Fruit fly (Drosophila melanogaster) whole organism, embryonic: Measurements from ENCODE around the gene CG4133.

Experiments
- CG12104 ChIP-seq: fragments of 200-800 bp; sonication (Bioruptor generic); optimal IDR thresholded peaks from 3 replicates; lab custom pipeline; 2016; ENCODE audit warnings: missing biosample characterization, missing genetic modification characterization
- CG12299 ChIP-seq: fragments of 200-800 bp; sonication (Bioruptor generic); optimal IDR thresholded peaks from 2 replicates; lab custom pipeline; 2018; ENCODE audit warnings: missing biosample characterization, mild to moderate bottlenecking, missing genetic modification characterization
- CG12744 ChIP-seq: fragments of 200-800 bp; sonication (Bioruptor generic); optimal IDR thresholded peaks from 2 replicates; lab custom pipeline; 2016; ENCODE audit warnings: missing biosample characterization, missing genetic modification characterization
- CG13775 ChIP-seq: fragments of 200-800 bp; sonication (Bioruptor generic); optimal IDR thresholded peaks from 3 replicates; lab custom pipeline; 2017; ENCODE audit warnings: missing biosample characterization, mild to moderate bottlenecking, missing genetic modification characterization
- CG14860 ChIP-seq: fragments of 200-800 bp; sonication (Bioruptor generic); IDR thresholded peaks from 3 replicates; pipeline ENCODE4 v1.3.6; 2022; ENCODE audit warnings: missing biosample characterization, missing genetic modification characterization; ENCODE audit not compliant: partially characterized antibody
- CG15269 ChIP-seq: fragments of 200-800 bp; sonication (Bioruptor generic); optimal IDR thresholded peaks from 2 replicates; lab custom pipeline; 2018; ENCODE audit warnings: missing biosample characterization, mild to moderate bottlenecking, missing genetic modification characterization, moderate library complexity
- CG18262 ChIP-seq: fragments of 200-800 bp; optimal IDR thresholded peaks from 3 replicates; lab custom pipeline; 2019; ENCODE audit warnings: missing biosample characterization, mild to moderate bottlenecking, missing genetic modification characterization, moderate library complexity
- CG2116 ChIP-seq: fragments of 200-800 bp; sonication (Bioruptor generic); optimal IDR thresholded peaks from 3 replicates; lab custom pipeline; 2018; ENCODE audit warnings: missing biosample characterization, mild to moderate bottlenecking, missing genetic modification characterization
- CG30020 ChIP-seq: fragments of 200-800 bp; optimal IDR thresholded peaks from 2 replicates; lab custom pipeline; 2019; ENCODE audit warnings: missing biosample characterization, mild to moderate bottlenecking, missing genetic modification characterization, moderate library complexity
- CG30403 ChIP-seq: fragments of 200-800 bp; sonication (Bioruptor generic); optimal IDR thresholded peaks from 3 replicates; lab custom pipeline; 2016; ENCODE audit warnings: missing biosample characterization, missing genetic modification characterization
- CG34224 ChIP-seq: fragments of 200-800 bp; sonication (Bioruptor generic); IDR thresholded peaks from 3 replicates; pipeline ENCODE4 v1.3.6; 2022; ENCODE audit warnings: missing biosample characterization, missing genetic modification characterization; ENCODE audit not compliant: partially characterized antibody
- CG3726 ChIP-seq: fragments of 200-800 bp; sonication (Bioruptor generic); IDR thresholded peaks from 3 replicates; pipeline ENCODE4, ENCODE4 v1.3.6; 2022; ENCODE audit warnings: missing biosample characterization, missing genetic modification characterization
- CG4617 ChIP-seq: fragments of 200-800 bp; sonication (Bioruptor generic); optimal IDR thresholded peaks from 3 replicates; lab custom pipeline; 2016; ENCODE audit warnings: missing biosample characterization, missing genetic modification characterization, borderline replicate concordance
- CG5953 ChIP-seq: fragments of 200-800 bp; sonication (Bioruptor generic); IDR thresholded peaks from 2 replicates; pipeline ENCODE4 v1.3.6; 2022; ENCODE audit warnings: missing biosample characterization, missing genetic modification characterization
- CG6689 ChIP-seq: fragments of 200-800 bp; sonication (Bioruptor generic); IDR thresholded peaks from 2 replicates; pipeline ENCODE4 v1.3.6; 2022; ENCODE audit warnings: missing biosample characterization, missing genetic modification characterization
- CG6813 ChIP-seq: fragments of 200-800 bp; sonication (Bioruptor generic); optimal IDR thresholded peaks from 2 replicates; lab custom pipeline; 2017; ENCODE audit warnings: missing biosample characterization, missing genetic modification characterization, mild to moderate bottlenecking, moderate library complexity, missing genetic modification reagents
- CG9437 ChIP-seq: fragments of 200-800 bp; sonication (Bioruptor generic); optimal IDR thresholded peaks from 2 replicates; lab custom pipeline; 2018; ENCODE audit warnings: missing biosample characterization, mild to moderate bottlenecking, missing genetic modification characterization
- CHES-1-like ChIP-seq: fragments of 200-800 bp; sonication (Bioruptor generic); optimal IDR thresholded peaks from 2 replicates; lab custom pipeline; 2016; ENCODE audit warnings: missing biosample characterization, missing genetic modification characterization
- Chrac-16 ChIP-seq: fragments of 200-800 bp; sonication (Bioruptor generic); optimal IDR thresholded peaks from 3 replicates; lab custom pipeline; 2016; ENCODE audit warnings: missing biosample characterization, missing genetic modification characterization
- D ChIP-seq, 2 experiments: fragments of 200-800 bp in 1 of 2; fragments of >200 bp in 1 of 2; sonication (Bioruptor generic) in 1 of 2; optimal IDR thresholded peaks; 2 replicates in 1 of 2; 3 replicates in 1 of 2; lab custom pipeline; 2017; ENCODE audit warnings: mild to moderate bottlenecking in 1 of 2, missing biosample characterization in 1 of 2, missing genetic modification characterization in 1 of 2, missing genetic modification reagents in 1 of 2
- Dek ChIP-seq: fragments of 200-800 bp; sonication (Bioruptor generic); optimal IDR thresholded peaks from 3 replicates; lab custom pipeline; 2019; ENCODE audit warnings: missing biosample characterization, mild to moderate bottlenecking, missing genetic modification characterization, moderate library complexity
- Dip3 ChIP-seq: fragments of 200-800 bp; sonication (Bioruptor generic); optimal IDR thresholded peaks from 3 replicates; lab custom pipeline; 2016; ENCODE audit warnings: missing biosample characterization, missing genetic modification characterization
- Ets97D ChIP-seq: fragments of 200-800 bp; sonication (Bioruptor generic); optimal IDR thresholded peaks from 3 replicates; lab custom pipeline; 2016; ENCODE audit warnings: missing biosample characterization, missing genetic modification characterization
- GATAe ChIP-seq: fragments of 200-800 bp; sonication (Bioruptor generic); conservative IDR thresholded peaks from 2 replicates; pipeline ENCODE4 v1.3.6; 2022; ENCODE audit warnings: missing biosample characterization, missing genetic modification characterization
- H2.0 ChIP-seq: fragments of 200-800 bp; sonication (Bioruptor generic); IDR thresholded peaks from 2 replicates; pipeline ENCODE4 v1.3.6; 2022; ENCODE audit warnings: missing biosample characterization, missing genetic modification characterization
- MESR4 ChIP-seq: fragments of 200-800 bp; sonication (Bioruptor generic); optimal IDR thresholded peaks from 2 replicates; lab custom pipeline; 2018; ENCODE audit warnings: missing biosample characterization, mild to moderate bottlenecking, missing genetic modification characterization, moderate library complexity
- Max ChIP-seq: fragments of 200-800 bp; sonication (Bioruptor generic); optimal IDR thresholded peaks from 2 replicates; lab custom pipeline; 2016; ENCODE audit warnings: missing biosample characterization, mild to moderate bottlenecking, missing genetic modification characterization
- NK7.1 ChIP-seq: fragments of 200-800 bp; sonication (Bioruptor generic); optimal IDR thresholded peaks from 3 replicates; lab custom pipeline; 2016; ENCODE audit warnings: missing biosample characterization, missing genetic modification characterization
- Six4 ChIP-seq: fragments of 200-800 bp; sonication (Bioruptor generic); optimal IDR thresholded peaks from 2 replicates; lab custom pipeline; 2016; ENCODE audit warnings: missing biosample characterization, missing genetic modification characterization
- Taf1 ChIP-seq: fragments of 200-800 bp; sonication (Bioruptor generic); IDR thresholded peaks from 2 replicates; pipeline ENCODE4 v1.3.6; 2022; ENCODE audit warnings: missing biosample characterization, missing genetic modification characterization
- Trl ChIP-seq, 3 experiments: fragments of >200 bp in 2 of 3; fragments of 200-800 bp in 1 of 3; sonication (Bioruptor generic) in 1 of 3; optimal IDR thresholded peaks; 2 replicates in 1 of 3; 3 replicates in 2 of 3; lab custom pipeline; 2016 to 2017; ENCODE audit warnings: missing biosample characterization in 1 of 3, missing genetic modification characterization in 1 of 3
- Vsx1 ChIP-seq: fragments of 200-800 bp; sonication (Bioruptor generic); optimal IDR thresholded peaks from 2 replicates; lab custom pipeline; 2017; ENCODE audit warnings: missing biosample characterization, mild to moderate bottlenecking, missing genetic modification characterization, missing genetic modification reagents
- bigmax ChIP-seq: fragments of 200-800 bp; sonication (Bioruptor generic); optimal IDR thresholded peaks from 2 replicates; lab custom pipeline; 2018; ENCODE audit warnings: missing biosample characterization, mild to moderate bottlenecking, missing genetic modification characterization
- bsh ChIP-seq, 2 experiments: fragments of 200-800 bp; sonication (Bioruptor generic); optimal IDR thresholded peaks; 2 replicates each; lab custom pipeline; 2017 to 2018; ENCODE audit warnings: mild to moderate bottlenecking in 2 of 2, missing biosample characterization in 2 of 2, missing genetic modification characterization in 2 of 2, moderate library complexity in 1 of 2
- chinmo ChIP-seq: fragments of 200-800 bp; sonication (Bioruptor generic); IDR thresholded peaks from 4 replicates; pipeline ENCODE4 v1.3.6; 2022; ENCODE audit warnings: missing biosample characterization, missing genetic modification characterization; ENCODE audit not compliant: partially characterized antibody
- disco-r ChIP-seq: fragments of 200-800 bp; sonication (Bioruptor generic); optimal IDR thresholded peaks from 2 replicates; lab custom pipeline; 2016; ENCODE audit warnings: missing biosample characterization, missing genetic modification characterization
- fd96Cb ChIP-seq: fragments of 200-800 bp; sonication (Bioruptor generic); optimal IDR thresholded peaks from 2 replicates; lab custom pipeline; 2018; ENCODE audit warnings: missing biosample characterization, mild to moderate bottlenecking, missing genetic modification characterization, moderate library complexity
- grau ChIP-seq: fragments of 200-800 bp; optimal IDR thresholded peaks from 3 replicates; lab custom pipeline; 2019; ENCODE audit warnings: missing biosample characterization, mild to moderate bottlenecking, missing genetic modification characterization, moderate library complexity
- gsb-n ChIP-seq: fragments of 200-800 bp; sonication (Bioruptor generic); optimal IDR thresholded peaks from 3 replicates; lab custom pipeline; 2018; ENCODE audit warnings: missing biosample characterization, mild to moderate bottlenecking, missing genetic modification characterization
- ham ChIP-seq: fragments of 200-800 bp; sonication (Bioruptor generic); IDR thresholded peaks from 2 replicates; pipeline ENCODE4 v1.3.6; 2022; ENCODE audit warnings: missing biosample characterization, missing genetic modification characterization
- insv ChIP-seq, 2 experiments: fragments of 200-800 bp; sonication (Bioruptor generic); optimal IDR thresholded peaks; 3 replicates each; lab custom pipeline; 2016 to 2018; ENCODE audit warnings: missing biosample characterization in 2 of 2, missing genetic modification characterization in 2 of 2
- jing ChIP-seq: fragments of 200-800 bp; sonication (Bioruptor generic); optimal IDR thresholded peaks from 2 replicates; lab custom pipeline; 2018; ENCODE audit warnings: missing biosample characterization, mild to moderate bottlenecking, missing genetic modification characterization
- ken ChIP-seq: fragments of 200-800 bp; sonication (Bioruptor generic); IDR thresholded peaks from 3 replicates; pipeline ENCODE4 v1.3.6; 2022; ENCODE audit warnings: missing biosample characterization, missing genetic modification characterization
- maf-S ChIP-seq: fragments of 200-800 bp; sonication (Bioruptor generic); optimal IDR thresholded peaks from 2 replicates; lab custom pipeline; 2016; ENCODE audit warnings: missing biosample characterization, missing genetic modification characterization
- nom ChIP-seq: fragments of 200-800 bp; sonication (Bioruptor generic); optimal IDR thresholded peaks from 2 replicates; lab custom pipeline; 2017; ENCODE audit warnings: missing biosample characterization, missing genetic modification characterization, mild to moderate bottlenecking, moderate library complexity, missing genetic modification reagents
- run ChIP-seq: fragments of 200-800 bp; sonication (Bioruptor generic); optimal IDR thresholded peaks from 3 replicates; lab custom pipeline; 2018; ENCODE audit warnings: missing biosample characterization, mild to moderate bottlenecking, missing genetic modification characterization
- so ChIP-seq: fragments of 200-800 bp; sonication (Bioruptor generic); IDR thresholded peaks from 3 replicates; pipeline ENCODE4 v1.3.6; 2022; ENCODE audit warnings: missing biosample characterization, missing genetic modification characterization
- trem ChIP-seq: fragments of 200-800 bp; optimal IDR thresholded peaks from 3 replicates; lab custom pipeline; 2019; ENCODE audit warnings: missing biosample characterization, mild to moderate bottlenecking, missing genetic modification characterization, moderate library complexity
- wdn ChIP-seq: fragments of 200-800 bp; sonication (Bioruptor generic); IDR thresholded peaks from 2 replicates; pipeline ENCODE4 v1.3.6; 2022; ENCODE audit warnings: missing biosample characterization, missing genetic modification characterization

CG4133 gene

dm6 chr2L:485825-486240, 30.5 kb downstream of the CG4133 start (continued):
- TF ChIP-seq CG12299 (tag; lab: Kevin White, UChicago) (peak; percentile 91), wdn (GFP tag; lab: Robert Waterston, UW) (peak; percentile 54; the same call in 1 of the 2 replicates), Max (GFP tag; lab: Kevin White, UChicago) (peak; percentile 78), NK7.1 (GFP tag; lab: Kevin White, UChicago) (peak; percentile 91), so (GFP tag; lab: Robert Waterston, UW) (peak; percentile 94), CG4617 (GFP tag; lab: Kevin White, UChicago) (peak; percentile 66), CG34224 (no peak), CG30403 (GFP tag; lab: Kevin White, UChicago) (peak; percentile 65), gsb-n (tag; lab: Kevin White, UChicago) (peak; percentile 86), GATAe (GFP tag; lab: Robert Waterston, UW) (peak; percentile 65), trem (tag; lab: Kevin White, UChicago) (peak; percentile 35), Vsx1 (GFP tag; lab: Kevin White, UChicago) (peak; percentile 96), CG12104 (GFP tag; lab: Kevin White, UChicago) (peak; percentile 86), Dip3 (GFP tag; lab: Kevin White, UChicago) (peak; percentile 61), Ets97D (GFP tag; lab: Kevin White, UChicago) (peak; percentile 63), CG6689 (peak; percentile 79), CG9437 (GFP tag; lab: Kevin White, UChicago) (peak; percentile 55), CG14860 (GFP tag; lab: Robert Waterston, UW) (no peak), CG6813 (GFP tag; lab: Kevin White, UChicago) (peak; percentile 96), Dek (peak; percentile 76), CG18262 (peak; percentile 70), chinmo (GFP tag; lab: Robert Waterston, UW) (0 out of 4 replicates have a peak, but pooled peaks have one; percentile 27), ham (GFP tag; lab: Robert Waterston, UW) (no peak), CHES-1-like (GFP tag; lab: Kevin White, UChicago) (peak; percentile 92), CG30020 (tag; lab: Kevin White, UChicago) (peak; percentile 6), run (tag; lab: Kevin White, UChicago) (peak; percentile 76), ken (GFP tag; lab: Robert Waterston, UW) (peak; percentile 72; the same call in 1 of the 3 replicates), CG12744 (peak; percentile 74), Taf1 (GFP tag; lab: Robert Waterston, UW) (0 out of 2 replicates have a peak, but pooled peaks have one; percentile 23), bsh (GFP tag; optimal IDR thresholded peaks at IDR 0.05; lab: Kevin White, UChicago) (peak; percentile 57 to 86), H2.0 (GFP tag; lab: Robert Waterston, UW) (peak; percentile 49), MESR4 (peak; percentile 52), CG5953 (GFP tag; lab: Robert Waterston, UW) (peak; percentile 90), insv (GFP tag; optimal IDR thresholded peaks at IDR 0.05; lab: Kevin White, UChicago) (peak; percentile 24 to 73), nom (GFP tag; lab: Kevin White, UChicago) (peak; percentile 95), D (optimal IDR thresholded peaks at IDR 0.05; lab: Kevin White, UChicago) (no peak), D (GFP tag; optimal IDR thresholded peaks at IDR 0.05; lab: Kevin White, UChicago) (peak; percentile 89), CG2116 (GFP tag; lab: Kevin White, UChicago) (peak; percentile 79), bigmax (GFP tag; lab: Kevin White, UChicago) (peak; percentile 67), fd96Cb (tag; lab: Kevin White, UChicago) (peak; percentile 66), CG15269 (peak; percentile 79), Six4 (peak; percentile 85), grau (tag; lab: Kevin White, UChicago) (peak; percentile 48), maf-S (GFP tag; lab: Kevin White, UChicago) (peak; percentile 83), disco-r (peak; percentile 86), CG13775 (GFP tag; lab: Kevin White, UChicago) (peak; percentile 68), Trl (optimal IDR thresholded peaks at IDR 0.05; lab: Kevin White, UChicago) (no peak), Trl (GFP tag; optimal IDR thresholded peaks at IDR 0.05; lab: Kevin White, UChicago) (peak; percentile 96), Chrac-16 (peak; percentile 21), jing (GFP tag; lab: Kevin White, UChicago) (peak; percentile 57), CG3726 (peak; percentile 78; the same call in 2 of the 3 replicates)
